Worm (Caenorhabditis elegans): ENCODE data around the gene Y43F8B.1.
A peak's percentile ranks its signal among the peaks of the same experiment; 100 is the strongest.

Gene Y43F8B.1

ce11 chrV:19522551-19523137 is 23.4 kb downstream of the Y43F8B.1 start (continued):
- TF ChIP-seq lin-35 (GFP tag; optimal IDR thresholded peaks at IDR 0.05), result peak; percentile 61 to 80
- TF ChIP-seq egl-13 (tag; optimal IDR thresholded peaks at IDR 0.05), result peak; percentile 85
- TF ChIP-seq Y116A8C.19 (tag; optimal IDR thresholded peaks at IDR 0.05; ENCODE audit: borderline replicate concordance), result no peak
- TF ChIP-seq dsc-1 (tag; optimal IDR thresholded peaks at IDR 0.05), result peak; percentile 73
- TF ChIP-seq unc-130 (tag; optimal IDR thresholded peaks at IDR 0.05), result peak; percentile 4
- peak; percentile 41 for TF ChIP-seq hpl-2 (GFP tag; optimal IDR thresholded peaks at IDR 0.05)
- TF ChIP-seq blmp-1 (tag; optimal IDR thresholded peaks at IDR 0.05), result peak; percentile 72
- no peak for TF ChIP-seq nhr-28 (tag; optimal IDR thresholded peaks at IDR 0.05)
- peak; percentile 91 for TF ChIP-seq grh-1 (GFP tag; IDR thresholded peaks at IDR 0.05)
- TF ChIP-seq ztf-4 (tag; optimal IDR thresholded peaks at IDR 0.05), result peak; percentile 93
- TF ChIP-seq ets-5 (GFP tag; IDR thresholded peaks at IDR 0.05), result no peak
- TF ChIP-seq ceh-88 (GFP tag; IDR thresholded peaks at IDR 0.05), result peak; percentile 70
- peak; percentile 76 for TF ChIP-seq unc-62 (GFP tag; optimal IDR thresholded peaks at IDR 0.05)
- peak in 1 of 2 experiments; percentile 90 for TF ChIP-seq mdl-1 (tag; optimal IDR thresholded peaks at IDR 0.05)
- no peak for TF ChIP-seq hlh-4 (tag; optimal IDR thresholded peaks at IDR 0.05)
- TF ChIP-seq egl-27 (tag; optimal IDR thresholded peaks at IDR 0.05), result peak; percentile 80 to 88
- TF ChIP-seq lin-39 (tag; optimal IDR thresholded peaks at IDR 0.05), result peak; percentile 66
- peak; percentile 68 for TF ChIP-seq zip-4 (GFP tag; optimal IDR thresholded peaks at IDR 0.05)
- TF ChIP-seq lin-13 (GFP tag; optimal IDR thresholded peaks at IDR 0.05), result peak; percentile 61
- TF ChIP-seq ztf-11 (tag; optimal IDR thresholded peaks at IDR 0.05), result peak in 1 of 2 experiments; percentile 77
- no peak for TF ChIP-seq sptf-1 (tag; optimal IDR thresholded peaks at IDR 0.05)
- TF ChIP-seq ceh-82 (tag; optimal IDR thresholded peaks at IDR 0.05), result peak; percentile 62 to 86 (median 82)

- TF ChIP-seq snu-23 (GFP tag; optimal IDR thresholded peaks at IDR 0.05) (peak; percentile 65), tbx-2 (tag; optimal IDR thresholded peaks at IDR 0.05) (peak; percentile 49), hlh-4 (tag; optimal IDR thresholded peaks at IDR 0.05) (no peak), irx-1 (tag; optimal IDR thresholded peaks at IDR 0.05) (peak; percentile 2), nhr-71 (tag; optimal IDR thresholded peaks at IDR 0.05) (peak; percentile 83), ztf-11 (tag; optimal IDR thresholded peaks at IDR 0.05) (no peak), nhr-85 (tag) (peak; percentile 92), lin-13 (GFP tag; optimal IDR thresholded peaks at IDR 0.05) (peak; percentile 33), ceh-8 (GFP tag; optimal IDR thresholded peaks at IDR 0.05) (no peak), vab-15 (tag; optimal IDR thresholded peaks at IDR 0.05) (peak; percentile 83), sup-37 (GFP tag; optimal IDR thresholded peaks at IDR 0.05) (no peak), lin-39 (tag; optimal IDR thresholded peaks at IDR 0.05) (peak; percentile 83), mdl-1 (tag; optimal IDR thresholded peaks at IDR 0.05) (peak in 1 of 2 experiments; percentile 82), jun-1 (tag; optimal IDR thresholded peaks at IDR 0.05) (peak; percentile 18), mef-2 (tag; optimal IDR thresholded peaks at IDR 0.05) (peak; percentile 11), tlp-1 (tag; optimal IDR thresholded peaks at IDR 0.05) (no peak), nhr-47 (tag; optimal IDR thresholded peaks at IDR 0.05) (peak; percentile 46), blmp-1 (tag; optimal IDR thresholded peaks at IDR 0.05) (no peak), Y116A8C.19 (tag; optimal IDR thresholded peaks at IDR 0.05; ENCODE audit: borderline replicate concordance) (no peak), lin-15B (tag; optimal IDR thresholded peaks at IDR 0.05) (no peak), lin-35 (GFP tag; optimal IDR thresholded peaks at IDR 0.05) (peak in 1 of 2 experiments; percentile 45), elt-2 (tag; optimal IDR thresholded peaks at IDR 0.05) (peak; percentile 12), snpc-4 (tag; optimal IDR thresholded peaks at IDR 0.05) (no peak), nhr-11 (tag; optimal IDR thresholded peaks at IDR 0.05) (no peak), C34B4.2 (tag; optimal IDR thresholded peaks at IDR 0.05) (no peak), lir-3 (tag; optimal IDR thresholded peaks at IDR 0.05; ENCODE audit: poor library complexity) (no peak), nhr-90 (tag; optimal IDR thresholded peaks at IDR 0.05; ENCODE audit: poor library complexity) (peak; percentile 54), lin-14 (GFP tag; optimal IDR thresholded peaks at IDR 0.05) (peak; percentile 81), elt-3 (tag; optimal IDR thresholded peaks at IDR 0.05) (peak in 2 of 6 experiments; percentile 7 to 8), xbp-1 (tag; optimal IDR thresholded peaks at IDR 0.05) (peak; percentile 24), nhr-20 (tag; optimal IDR thresholded peaks at IDR 0.05) (peak; percentile 80), rnt-1 (tag; optimal IDR thresholded peaks at IDR 0.05) (peak; percentile 54)
Measured at ce11 chrV:19521351-19522278, 24.4 kb downstream of the Y43F8B.1 start.

Data from whole organism, L1 larva.